Fruit fly (Drosophila melanogaster) whole organism, embryonic: ENCODE data around the gene RpL24-like.

Source experiments
- ATbp ChIP-seq: fragments of 200-800 bp; sonication (Bioruptor generic); optimal IDR thresholded peaks from 2 replicates; lab custom pipeline; 2017; ENCODE audit warnings: missing biosample characterization, mild to moderate bottlenecking, missing genetic modification characterization, missing genetic modification reagents
- Adf1 ChIP-seq: fragments of 200-800 bp; sonication (Bioruptor generic); IDR thresholded peaks from 2 replicates; pipeline ENCODE4 v1.3.6; 2022; ENCODE audit warnings: missing biosample characterization, missing genetic modification characterization
- Awh ChIP-seq: fragments of 200-800 bp; sonication (Bioruptor generic); IDR thresholded peaks from 2 replicates; pipeline ENCODE4, ENCODE4 v1.3.6; 2022; ENCODE audit warnings: missing biosample characterization, missing genetic modification characterization
- B-H1 ChIP-seq: fragments of 200-800 bp; sonication (Bioruptor generic); IDR thresholded peaks from 3 replicates; pipeline ENCODE4 v1.3.6; 2022; ENCODE audit warnings: missing biosample characterization, missing genetic modification characterization
- Blimp-1 ChIP-seq: fragments of 200-800 bp; sonication (Bioruptor generic); optimal IDR thresholded peaks from 3 replicates; lab custom pipeline; 2018; ENCODE audit warnings: missing biosample characterization, missing genetic modification characterization, mild to moderate bottlenecking, moderate library complexity, missing genetic modification reagents
- CG1024 ChIP-seq: fragments of 200-800 bp; sonication (Bioruptor generic); IDR thresholded peaks from 2 replicates; pipeline ENCODE4 v1.3.6; 2022; ENCODE audit warnings: missing biosample characterization, missing genetic modification characterization
- CG11093 ChIP-seq: fragments of 200-800 bp; sonication (Bioruptor generic); IDR thresholded peaks from 3 replicates; pipeline ENCODE4 v1.3.6; 2022; ENCODE audit warnings: missing biosample characterization, missing genetic modification characterization
- CG13287 ChIP-seq: fragments of 200-800 bp; sonication (Bioruptor generic); IDR thresholded peaks from 2 replicates; pipeline ENCODE4 v1.3.6; 2022; ENCODE audit warnings: missing biosample characterization, missing genetic modification characterization; ENCODE audit not compliant: partially characterized antibody
- CG14050 ChIP-seq: fragments of 200-800 bp; sonication (Bioruptor generic); IDR thresholded peaks from 3 replicates; pipeline ENCODE4 v1.3.6; 2022; ENCODE audit warnings: missing biosample characterization, missing genetic modification characterization
- CG14441 ChIP-seq: fragments of 200-800 bp; sonication (Bioruptor generic); IDR thresholded peaks from 2 replicates; pipeline ENCODE4 v1.3.6; 2022; ENCODE audit warnings: missing biosample characterization, missing genetic modification characterization
- CG15479 ChIP-seq: fragments of 200-800 bp; sonication (Bioruptor generic); optimal IDR thresholded peaks from 3 replicates; lab custom pipeline; 2019; ENCODE audit warnings: missing biosample characterization, mild to moderate bottlenecking, missing genetic modification characterization, moderate library complexity
- CG15601 ChIP-seq: fragments of 200-800 bp; sonication (Bioruptor generic); optimal IDR thresholded peaks from 3 replicates; lab custom pipeline; 2019; ENCODE audit warnings: missing biosample characterization, mild to moderate bottlenecking, missing genetic modification characterization, moderate library complexity
- CG18764 ChIP-seq: fragments of 200-800 bp; sonication (Bioruptor generic); optimal IDR thresholded peaks from 3 replicates; lab custom pipeline; 2016; ENCODE audit warnings: missing biosample characterization, missing genetic modification characterization
- CG2116 ChIP-seq: fragments of 200-800 bp; sonication (Bioruptor generic); optimal IDR thresholded peaks from 3 replicates; lab custom pipeline; 2018; ENCODE audit warnings: missing biosample characterization, mild to moderate bottlenecking, missing genetic modification characterization
- CG30020 ChIP-seq: fragments of 200-800 bp; optimal IDR thresholded peaks from 2 replicates; lab custom pipeline; 2019; ENCODE audit warnings: missing biosample characterization, mild to moderate bottlenecking, missing genetic modification characterization, moderate library complexity
- CG30431 ChIP-seq: fragments of 200-800 bp; sonication (Bioruptor generic); optimal IDR thresholded peaks from 2 replicates; lab custom pipeline; 2017; ENCODE audit warnings: missing biosample characterization, missing genetic modification characterization
- CG31441 ChIP-seq: fragments of 200-800 bp; sonication (Bioruptor generic); IDR thresholded peaks from 2 replicates; pipeline ENCODE4 v1.3.6; 2022; ENCODE audit warnings: missing biosample characterization, missing genetic modification characterization
- CG3995 ChIP-seq: fragments of 200-800 bp; sonication (Bioruptor generic); optimal IDR thresholded peaks from 3 replicates; lab custom pipeline; 2016; ENCODE audit warnings: missing biosample characterization, missing genetic modification characterization
- CG4404 ChIP-seq: fragments of 200-800 bp; sonication (Bioruptor generic); IDR thresholded peaks from 2 replicates; pipeline ENCODE4 v1.3.6; 2022; ENCODE audit warnings: missing biosample characterization, missing genetic modification characterization
- CG4730 ChIP-seq: fragments of 200-800 bp; sonication (Bioruptor generic); IDR thresholded peaks from 2 replicates; pipeline ENCODE4 v1.3.6; 2022; ENCODE audit warnings: missing biosample characterization, missing genetic modification characterization
- CG5180 ChIP-seq: fragments of 200-800 bp; sonication (Bioruptor generic); optimal IDR thresholded peaks from 3 replicates; lab custom pipeline; 2017; ENCODE audit warnings: missing biosample characterization, missing genetic modification characterization, mild to moderate bottlenecking, moderate library complexity, missing genetic modification reagents
- CG6791 ChIP-seq: fragments of 200-800 bp; sonication (Bioruptor generic); IDR thresholded peaks from 3 replicates; pipeline ENCODE4 v1.3.6; 2022; ENCODE audit warnings: missing biosample characterization, missing genetic modification characterization; ENCODE audit not compliant: partially characterized antibody
- D ChIP-seq, 2 experiments: fragments of 200-800 bp in 1 of 2; fragments of >200 bp in 1 of 2; sonication (Bioruptor generic) in 1 of 2; optimal IDR thresholded peaks; 2 replicates in 1 of 2; 3 replicates in 1 of 2; lab custom pipeline; 2017; ENCODE audit warnings: mild to moderate bottlenecking in 1 of 2, missing biosample characterization in 1 of 2, missing genetic modification characterization in 1 of 2, missing genetic modification reagents in 1 of 2
- Ets65A ChIP-seq: fragments of 200-800 bp; sonication (Bioruptor generic); peaks from one replicate; lab custom pipeline; 2016; ENCODE audit warnings: missing biosample characterization, missing genetic modification characterization
- Gug ChIP-seq: fragments of 200-800 bp; sonication (Bioruptor generic); IDR thresholded peaks from 4 replicates; pipeline ENCODE4 v1.3.6; 2022; ENCODE audit warnings: missing biosample characterization, missing genetic modification characterization
- HLH3B ChIP-seq: fragments of 200-800 bp; sonication (Bioruptor generic); IDR thresholded peaks from 2 replicates; pipeline ENCODE4 v1.3.6; 2022; ENCODE audit warnings: missing biosample characterization, missing genetic modification characterization
- HLH4C ChIP-seq: fragments of 200-800 bp; sonication (Bioruptor generic); IDR thresholded peaks from 3 replicates; pipeline ENCODE4 v1.3.6; 2022; ENCODE audit warnings: missing biosample characterization, missing genetic modification characterization; ENCODE audit not compliant: partially characterized antibody
- Hey ChIP-seq: fragments of 200-800 bp; sonication (Bioruptor generic); optimal IDR thresholded peaks from 3 replicates; lab custom pipeline; 2018; ENCODE audit warnings: missing biosample characterization, mild to moderate bottlenecking, missing genetic modification characterization
- Hmx ChIP-seq: fragments of 200-800 bp; sonication (Bioruptor generic); optimal IDR thresholded peaks from 2 replicates; lab custom pipeline; 2016; ENCODE audit warnings: missing biosample characterization, missing genetic modification characterization
- MESR4 ChIP-seq: fragments of 200-800 bp; sonication (Bioruptor generic); optimal IDR thresholded peaks from 2 replicates; lab custom pipeline; 2018; ENCODE audit warnings: missing biosample characterization, mild to moderate bottlenecking, missing genetic modification characterization, moderate library complexity
- Mes4 ChIP-seq: fragments of 200-800 bp; sonication (Bioruptor generic); optimal IDR thresholded peaks from 2 replicates; lab custom pipeline; 2016; ENCODE audit warnings: missing biosample characterization, missing genetic modification characterization
- Myb ChIP-seq: fragments of 200-800 bp; sonication (Bioruptor generic); optimal IDR thresholded peaks from 2 replicates; lab custom pipeline; 2016; ENCODE audit warnings: missing biosample characterization, missing genetic modification characterization
- NK7.1 ChIP-seq: fragments of 200-800 bp; sonication (Bioruptor generic); optimal IDR thresholded peaks from 3 replicates; lab custom pipeline; 2016; ENCODE audit warnings: missing biosample characterization, missing genetic modification characterization
- Nf-YA ChIP-seq: fragments of 200-800 bp; sonication (Bioruptor generic); IDR thresholded peaks from 2 replicates; pipeline ENCODE4 v1.3.6; 2022; ENCODE audit warnings: missing biosample characterization, missing genetic modification characterization
- Ptx1 ChIP-seq: fragments of 200-800 bp; sonication (Bioruptor generic); IDR thresholded peaks from 2 replicates; pipeline ENCODE4 v1.3.6; 2022; ENCODE audit warnings: missing biosample characterization, missing genetic modification characterization
- Side ChIP-seq: fragments of 200-800 bp; sonication (Bioruptor generic); optimal IDR thresholded peaks from 2 replicates; lab custom pipeline; 2016; ENCODE audit warnings: missing biosample characterization, missing genetic modification characterization
- al ChIP-seq: fragments of 200-800 bp; sonication (Bioruptor generic); IDR thresholded peaks from 2 replicates; pipeline ENCODE4 v1.3.6; 2022; ENCODE audit warnings: missing biosample characterization, missing genetic modification characterization
- bigmax ChIP-seq: fragments of 200-800 bp; sonication (Bioruptor generic); optimal IDR thresholded peaks from 2 replicates; lab custom pipeline; 2018; ENCODE audit warnings: missing biosample characterization, mild to moderate bottlenecking, missing genetic modification characterization
- da ChIP-seq: fragments of 200-800 bp; sonication (Bioruptor generic); optimal IDR thresholded peaks from 2 replicates; lab custom pipeline; 2016; ENCODE audit warnings: missing biosample characterization, missing genetic modification characterization
- dm ChIP-seq: fragments of 200-800 bp; sonication (Bioruptor generic); optimal IDR thresholded peaks from 3 replicates; lab custom pipeline; 2016; ENCODE audit warnings: missing biosample characterization, missing genetic modification characterization
- eve ChIP-seq, 2 experiments: fragments of >200 bp; optimal IDR thresholded peaks; 2 replicates each; lab custom pipeline; 2017; ENCODE audit warnings: missing biosample characterization in 2 of 2, missing genetic modification characterization in 2 of 2
- her ChIP-seq: fragments of 200-800 bp; sonication (Bioruptor generic); optimal IDR thresholded peaks from 2 replicates; lab custom pipeline; 2016; ENCODE audit warnings: missing biosample characterization, missing genetic modification characterization
- insv ChIP-seq, 2 experiments: fragments of 200-800 bp; sonication (Bioruptor generic); optimal IDR thresholded peaks; 3 replicates each; lab custom pipeline; 2016 to 2018; ENCODE audit warnings: missing biosample characterization in 2 of 2, missing genetic modification characterization in 2 of 2
- inv ChIP-seq: fragments of 200-800 bp; sonication (Bioruptor generic); IDR thresholded peaks from 2 replicates; pipeline ENCODE4 v1.3.6; 2022; ENCODE audit warnings: missing biosample characterization, missing genetic modification characterization; ENCODE audit not compliant: partially characterized antibody
- nmo ChIP-seq: fragments of 200-800 bp; sonication (Bioruptor generic); optimal IDR thresholded peaks from 2 replicates; lab custom pipeline; 2018; ENCODE audit warnings: missing biosample characterization, mild to moderate bottlenecking, missing genetic modification characterization, moderate library complexity
- peb ChIP-seq: fragments of 200-800 bp; sonication (Bioruptor generic); IDR thresholded peaks from 2 replicates; pipeline ENCODE4 v1.3.6; 2022; ENCODE audit warnings: missing biosample characterization, missing genetic modification characterization
- schlank ChIP-seq: fragments of 200-800 bp; sonication (Bioruptor generic); optimal IDR thresholded peaks from 2 replicates; lab custom pipeline; 2018; ENCODE audit warnings: missing biosample characterization, mild to moderate bottlenecking, missing genetic modification characterization
- seq ChIP-seq: fragments of 200-800 bp; sonication (Bioruptor generic); IDR thresholded peaks from 2 replicates; pipeline ENCODE4 v1.3.6; 2022; ENCODE audit warnings: missing biosample characterization, missing genetic modification characterization
- trem ChIP-seq: fragments of 200-800 bp; optimal IDR thresholded peaks from 3 replicates; lab custom pipeline; 2019; ENCODE audit warnings: missing biosample characterization, mild to moderate bottlenecking, missing genetic modification characterization, moderate library complexity
- vnd ChIP-seq: fragments of 200-800 bp; sonication (Bioruptor generic); IDR thresholded peaks from 3 replicates; pipeline ENCODE4 v1.3.6; 2022; ENCODE audit warnings: missing biosample characterization, missing genetic modification characterization; ENCODE audit not compliant: partially characterized antibody
- yki ChIP-seq: fragments of >200 bp; optimal IDR thresholded peaks from 3 replicates; lab custom pipeline; 2018
- zfh1 ChIP-seq: fragments of 200-800 bp; sonication (Bioruptor generic); IDR thresholded peaks from 3 replicates; pipeline ENCODE4 v1.3.6; 2022; ENCODE audit warnings: missing biosample characterization, missing genetic modification characterization

Gene RpL24-like

dm6 chr3R:11407733-11408134 is 23.6 kb downstream of the RpL24-like start, which contains the start of gene mRpL40 (continued):
- TF ChIP-seq schlank (tag; lab: Kevin White, UChicago), result no peak
- no peak for TF ChIP-seq bigmax (GFP tag; lab: Kevin White, UChicago)
- TF ChIP-seq Hey (tag; lab: Kevin White, UChicago), result no peak
- no peak for TF ChIP-seq Ets65A (GFP tag; lab: Kevin White, UChicago)
- TF ChIP-seq HLH3B (GFP tag; lab: Robert Waterston, UW), result no peak
- peak; percentile 52 for TF ChIP-seq CG6791 (GFP tag; lab: Robert Waterston, UW)
- TF ChIP-seq al (GFP tag; lab: Robert Waterston, UW), result no peak
- TF ChIP-seq ATbp, result no peak
- TF ChIP-seq Myb (GFP tag; lab: Kevin White, UChicago), result peak; percentile 85
- TF ChIP-seq CG31441 (GFP tag; lab: Robert Waterston, UW), result no peak
- no peak for TF ChIP-seq nmo
- no peak for TF ChIP-seq seq
- TF ChIP-seq yki (lab: Kevin White, UChicago), result no peak
- TF ChIP-seq Ptx1 (GFP tag; lab: Robert Waterston, UW), result no peak
- TF ChIP-seq zfh1, result no peak
- TF ChIP-seq Awh (GFP tag; lab: Robert Waterston, UW), result no peak
- TF ChIP-seq CG4730 (GFP tag; lab: Robert Waterston, UW), result no peak
- TF ChIP-seq CG13287 (GFP tag; lab: Robert Waterston, UW), result peak; percentile 73
- TF ChIP-seq Mes4, result no peak
- TF ChIP-seq CG5180 (GFP tag; lab: Kevin White, UChicago), result no peak
- no peak for TF ChIP-seq CG30431
- no peak for TF ChIP-seq CG14441 (GFP tag; lab: Robert Waterston, UW)
- no peak for TF ChIP-seq Nf-YA
- TF ChIP-seq CG2116 (GFP tag; lab: Kevin White, UChicago), result peak; percentile 23
- TF ChIP-seq Hmx (GFP tag; lab: Kevin White, UChicago), result no peak
- no peak for TF ChIP-seq NK7.1 (GFP tag; lab: Kevin White, UChicago)
- TF ChIP-seq CG3995 (GFP tag; lab: Kevin White, UChicago), result no peak
- 0 out of 2 replicates have a peak, but pooled peaks have one; percentile 8 for TF ChIP-seq inv (GFP tag; lab: Robert Waterston, UW)
- TF ChIP-seq eve (GFP tag; optimal IDR thresholded peaks at IDR 0.05; lab: Kevin White, UChicago), result no peak
- peak; percentile 47; the same call in 1 of the 3 replicates for TF ChIP-seq HLH4C (GFP tag; lab: Robert Waterston, UW)
- no peak for TF ChIP-seq CG30020
- no peak for TF ChIP-seq dm (GFP tag; lab: Kevin White, UChicago)
- peak; percentile 81 for TF ChIP-seq CG15479 (GFP tag; lab: Kevin White, UChicago)
- TF ChIP-seq CG18764 (GFP tag; lab: Kevin White, UChicago), result no peak
- TF ChIP-seq CG14050 (GFP tag; lab: Robert Waterston, UW), result no peak
- TF ChIP-seq CG1024, result no peak
- 0 out of 3 replicates have a peak, but pooled peaks have one; percentile 14 for TF ChIP-seq vnd (GFP tag; lab: Robert Waterston, UW)
- peak; percentile 43 for TF ChIP-seq trem (tag; lab: Kevin White, UChicago)
- TF ChIP-seq da (GFP tag; lab: Kevin White, UChicago), result no peak
- no peak for TF ChIP-seq CG15601 (tag; lab: Kevin White, UChicago)
- TF ChIP-seq MESR4 (GFP tag; lab: Kevin White, UChicago), result peak; percentile 74
- no peak for TF ChIP-seq D (optimal IDR thresholded peaks at IDR 0.05; lab: Kevin White, UChicago)
- no peak for TF ChIP-seq D (GFP tag; optimal IDR thresholded peaks at IDR 0.05; lab: Kevin White, UChicago)
- no peak for TF ChIP-seq Blimp-1
- no peak for TF ChIP-seq CG11093 (GFP tag; lab: Robert Waterston, UW)
- no peak for TF ChIP-seq Gug
- no peak for TF ChIP-seq CG4404 (GFP tag; lab: Robert Waterston, UW)
- TF ChIP-seq Adf1 (GFP tag; lab: Robert Waterston, UW), result no peak
- no peak for TF ChIP-seq Side (GFP tag; lab: Kevin White, UChicago)
- peak; percentile 4 to 95 for TF ChIP-seq insv (GFP tag; optimal IDR thresholded peaks at IDR 0.05; lab: Kevin White, UChicago)
- no peak for TF ChIP-seq B-H1
- TF ChIP-seq her, result no peak
- TF ChIP-seq peb (GFP tag; lab: Robert Waterston, UW), result no peak
